Fruit fly (Drosophila melanogaster) whole organism, embryonic: ENCODE data around the gene Son.

Experiments used
- Antp ChIP-seq: fragments of 200-800 bp; sonication (Bioruptor generic); optimal IDR thresholded peaks from 3 replicates; lab custom pipeline; 2016; ENCODE audit warnings: missing biosample characterization, missing genetic modification characterization
- Atf6 ChIP-seq: fragments of 200-800 bp; sonication (Bioruptor generic); IDR thresholded peaks from 2 replicates; pipeline ENCODE4 v1.3.6; 2022; ENCODE audit warnings: missing biosample characterization, missing genetic modification characterization
- BEAF-32 ChIP-seq: fragments of 200-800 bp; sonication (Bioruptor generic); optimal IDR thresholded peaks from 3 replicates; lab custom pipeline; 2017; ENCODE audit warnings: missing biosample characterization, missing genetic modification characterization, mild to moderate bottlenecking, moderate library complexity, missing genetic modification reagents
- Bgb ChIP-seq: fragments of 200-800 bp; sonication (Bioruptor generic); IDR thresholded peaks from 2 replicates; pipeline ENCODE4 v1.3.6; 2022; ENCODE audit warnings: missing biosample characterization, missing genetic modification characterization; ENCODE audit not compliant: partially characterized antibody
- CG1024 ChIP-seq: fragments of 200-800 bp; sonication (Bioruptor generic); IDR thresholded peaks from 2 replicates; pipeline ENCODE4 v1.3.6; 2022; ENCODE audit warnings: missing biosample characterization, missing genetic modification characterization
- CG11398 ChIP-seq: fragments of 200-800 bp; sonication (Bioruptor generic); optimal IDR thresholded peaks from 2 replicates; lab custom pipeline; 2016; ENCODE audit warnings: missing biosample characterization, missing genetic modification characterization
- CG12104 ChIP-seq: fragments of 200-800 bp; sonication (Bioruptor generic); optimal IDR thresholded peaks from 3 replicates; lab custom pipeline; 2016; ENCODE audit warnings: missing biosample characterization, missing genetic modification characterization
- CG1233 ChIP-seq: fragments of 200-800 bp; sonication (Bioruptor generic); optimal IDR thresholded peaks from 4 replicates; lab custom pipeline; 2018; ENCODE audit warnings: missing biosample characterization, mild to moderate bottlenecking, missing genetic modification characterization
- CG15011 ChIP-seq: fragments of 200-800 bp; sonication (Bioruptor generic); optimal IDR thresholded peaks from 3 replicates; lab custom pipeline; 2018; ENCODE audit warnings: missing biosample characterization, mild to moderate bottlenecking, missing genetic modification characterization
- CG15479 ChIP-seq: fragments of 200-800 bp; sonication (Bioruptor generic); optimal IDR thresholded peaks from 3 replicates; lab custom pipeline; 2019; ENCODE audit warnings: missing biosample characterization, mild to moderate bottlenecking, missing genetic modification characterization, moderate library complexity
- CG15514 ChIP-seq: fragments of 200-800 bp; sonication (Bioruptor generic); optimal IDR thresholded peaks from 3 replicates; lab custom pipeline; 2017; ENCODE audit warnings: missing biosample characterization, missing genetic modification characterization, mild to moderate bottlenecking, moderate library complexity, missing genetic modification reagents
- CG18262 ChIP-seq: fragments of 200-800 bp; optimal IDR thresholded peaks from 3 replicates; lab custom pipeline; 2019; ENCODE audit warnings: missing biosample characterization, mild to moderate bottlenecking, missing genetic modification characterization, moderate library complexity
- CG1832 ChIP-seq: fragments of 200-800 bp; sonication (Bioruptor generic); optimal IDR thresholded peaks from 2 replicates; lab custom pipeline; 2017; ENCODE audit warnings: missing biosample characterization, mild to moderate bottlenecking, missing genetic modification characterization, inconsistent platforms
- CG32772 ChIP-seq: fragments of 200-800 bp; sonication (Bioruptor generic); IDR thresholded peaks from 2 replicates; pipeline ENCODE4 v1.3.6; 2022; ENCODE audit warnings: missing biosample characterization, missing genetic modification characterization
- CG34224 ChIP-seq: fragments of 200-800 bp; sonication (Bioruptor generic); IDR thresholded peaks from 3 replicates; pipeline ENCODE4 v1.3.6; 2022; ENCODE audit warnings: missing biosample characterization, missing genetic modification characterization; ENCODE audit not compliant: partially characterized antibody
- CG4424 ChIP-seq: fragments of 200-800 bp; sonication (Bioruptor generic); optimal IDR thresholded peaks from 3 replicates; lab custom pipeline; 2016; ENCODE audit warnings: missing biosample characterization, missing genetic modification characterization
- CG6689 ChIP-seq: fragments of 200-800 bp; sonication (Bioruptor generic); IDR thresholded peaks from 2 replicates; pipeline ENCODE4 v1.3.6; 2022; ENCODE audit warnings: missing biosample characterization, missing genetic modification characterization
- CG8089 ChIP-seq: fragments of 200-800 bp; sonication (Bioruptor generic); optimal IDR thresholded peaks from 3 replicates; lab custom pipeline; 2016; ENCODE audit warnings: missing biosample characterization, missing genetic modification characterization
- CG8924 ChIP-seq: fragments of 200-800 bp; optimal IDR thresholded peaks from 3 replicates; lab custom pipeline; 2019; ENCODE audit warnings: missing biosample characterization, mild to moderate bottlenecking, missing genetic modification characterization, moderate library complexity
- Camta ChIP-seq: fragments of 200-800 bp; sonication (Bioruptor generic); optimal IDR thresholded peaks from 2 replicates; lab custom pipeline; 2016; ENCODE audit warnings: missing biosample characterization, missing genetic modification characterization
- CrebB ChIP-seq: fragments of 200-800 bp; sonication (Bioruptor generic); optimal IDR thresholded peaks from 3 replicates; lab custom pipeline; 2018; ENCODE audit warnings: missing biosample characterization, mild to moderate bottlenecking, missing genetic modification characterization
- E2f2 ChIP-seq: fragments of 200-800 bp; sonication (Bioruptor generic); IDR thresholded peaks from 2 replicates; pipeline ENCODE4 v1.3.6; 2022; ENCODE audit warnings: missing biosample characterization, missing genetic modification characterization
- Ets97D ChIP-seq: fragments of 200-800 bp; sonication (Bioruptor generic); optimal IDR thresholded peaks from 3 replicates; lab custom pipeline; 2016; ENCODE audit warnings: missing biosample characterization, missing genetic modification characterization
- GATAe ChIP-seq: fragments of 200-800 bp; sonication (Bioruptor generic); conservative IDR thresholded peaks from 2 replicates; pipeline ENCODE4 v1.3.6; 2022; ENCODE audit warnings: missing biosample characterization, missing genetic modification characterization
- H2.0 ChIP-seq: fragments of 200-800 bp; sonication (Bioruptor generic); IDR thresholded peaks from 2 replicates; pipeline ENCODE4 v1.3.6; 2022; ENCODE audit warnings: missing biosample characterization, missing genetic modification characterization
- Hmx ChIP-seq: fragments of 200-800 bp; sonication (Bioruptor generic); optimal IDR thresholded peaks from 2 replicates; lab custom pipeline; 2016; ENCODE audit warnings: missing biosample characterization, missing genetic modification characterization
- Kr ChIP-seq: fragments of 200-800 bp; sonication (Bioruptor generic); optimal IDR thresholded peaks from 2 replicates; lab custom pipeline; 2017; ENCODE audit warnings: missing biosample characterization, mild to moderate bottlenecking, missing genetic modification characterization
- Max ChIP-seq: fragments of 200-800 bp; sonication (Bioruptor generic); optimal IDR thresholded peaks from 2 replicates; lab custom pipeline; 2016; ENCODE audit warnings: missing biosample characterization, mild to moderate bottlenecking, missing genetic modification characterization
- Mrtf ChIP-seq: fragments of 200-800 bp; sonication (Bioruptor generic); IDR thresholded peaks from 3 replicates; pipeline ENCODE4 v1.3.6; 2022; ENCODE audit warnings: missing biosample characterization, missing genetic modification characterization
- Nf-YA ChIP-seq: fragments of 200-800 bp; sonication (Bioruptor generic); IDR thresholded peaks from 2 replicates; pipeline ENCODE4 v1.3.6; 2022; ENCODE audit warnings: missing biosample characterization, missing genetic modification characterization
- Nf-YC ChIP-seq: fragments of 200-800 bp; optimal IDR thresholded peaks from 3 replicates; lab custom pipeline; 2019; ENCODE audit warnings: missing biosample characterization, mild to moderate bottlenecking, missing genetic modification characterization, moderate library complexity
- Ssrp ChIP-seq: fragments of 200-800 bp; sonication (Bioruptor generic); optimal IDR thresholded peaks from 2 replicates; lab custom pipeline; 2018; ENCODE audit warnings: missing biosample characterization, mild to moderate bottlenecking, missing genetic modification characterization, moderate library complexity
- al ChIP-seq: fragments of 200-800 bp; sonication (Bioruptor generic); IDR thresholded peaks from 2 replicates; pipeline ENCODE4 v1.3.6; 2022; ENCODE audit warnings: missing biosample characterization, missing genetic modification characterization
- cad ChIP-seq: fragments of >200 bp; optimal IDR thresholded peaks from 2 replicates; lab custom pipeline; 2017; ENCODE audit warnings: missing biosample characterization, missing genetic modification characterization
- cato ChIP-seq: fragments of 200-800 bp; sonication (Bioruptor generic); optimal IDR thresholded peaks from 2 replicates; lab custom pipeline; 2016; ENCODE audit warnings: missing biosample characterization, missing genetic modification characterization, borderline replicate concordance
- chinmo ChIP-seq: fragments of 200-800 bp; sonication (Bioruptor generic); IDR thresholded peaks from 4 replicates; pipeline ENCODE4 v1.3.6; 2022; ENCODE audit warnings: missing biosample characterization, missing genetic modification characterization; ENCODE audit not compliant: partially characterized antibody
- chn ChIP-seq: fragments of 200-800 bp; sonication (Bioruptor generic); optimal IDR thresholded peaks from 2 replicates; lab custom pipeline; 2016; ENCODE audit warnings: missing biosample characterization, missing genetic modification characterization
- ems ChIP-seq: fragments of 200-800 bp; sonication (Bioruptor generic); optimal IDR thresholded peaks from 3 replicates; lab custom pipeline; 2016; ENCODE audit warnings: missing biosample characterization, missing genetic modification characterization
- nerfin-1 ChIP-seq: fragments of 200-800 bp; sonication (Bioruptor generic); optimal IDR thresholded peaks from 3 replicates; lab custom pipeline; 2019; ENCODE audit warnings: missing biosample characterization, mild to moderate bottlenecking, missing genetic modification characterization, moderate library complexity
- p53 ChIP-seq: fragments of 200-800 bp; sonication (Bioruptor generic); optimal IDR thresholded peaks from 2 replicates; lab custom pipeline; 2016; ENCODE audit warnings: missing biosample characterization, missing genetic modification characterization
- phol ChIP-seq: fragments of 200-800 bp; sonication (Bioruptor generic); optimal IDR thresholded peaks from 3 replicates; lab custom pipeline; 2018; ENCODE audit warnings: missing biosample characterization, mild to moderate bottlenecking, missing genetic modification characterization, moderate library complexity
- sob ChIP-seq: fragments of 200-800 bp; sonication (Bioruptor generic); IDR thresholded peaks from 2 replicates; pipeline ENCODE4 v1.3.6; 2022; ENCODE audit warnings: missing biosample characterization, missing genetic modification characterization
- stwl ChIP-seq: fragments of 200-800 bp; sonication (Bioruptor generic); optimal IDR thresholded peaks from 3 replicates; lab custom pipeline; 2018; ENCODE audit warnings: missing biosample characterization, mild to moderate bottlenecking, missing genetic modification characterization, moderate library complexity
- tgo ChIP-seq: fragments of 200-800 bp; sonication (Bioruptor generic); IDR thresholded peaks from 3 replicates; pipeline ENCODE4 v1.3.6; 2022; ENCODE audit warnings: missing biosample characterization, missing genetic modification characterization
- tna ChIP-seq: fragments of 200-800 bp; sonication (Bioruptor generic); IDR thresholded peaks from 2 replicates; pipeline ENCODE4 v1.3.6; 2022; ENCODE audit warnings: missing biosample characterization, missing genetic modification characterization; ENCODE audit not compliant: partially characterized antibody
- ttk ChIP-seq: fragments of 200-800 bp; sonication (Bioruptor generic); IDR thresholded peaks from 2 replicates; pipeline ENCODE4 v2.1.2; 2022; ENCODE audit warnings: missing biosample characterization, missing genetic modification characterization
- vvl ChIP-seq: fragments of 200-800 bp; sonication (Bioruptor generic); IDR thresholded peaks from 2 replicates; pipeline ENCODE4 v1.3.6; 2022; ENCODE audit warnings: missing biosample characterization, missing genetic modification characterization
- wdn ChIP-seq: fragments of 200-800 bp; sonication (Bioruptor generic); IDR thresholded peaks from 2 replicates; pipeline ENCODE4 v1.3.6; 2022; ENCODE audit warnings: missing biosample characterization, missing genetic modification characterization
- yki ChIP-seq: fragments of >200 bp; optimal IDR thresholded peaks from 3 replicates; lab custom pipeline; 2018
- z ChIP-seq: fragments of 200-800 bp; sonication (Bioruptor generic); IDR thresholded peaks from 3 replicates; pipeline ENCODE4 v1.3.6; 2022; ENCODE audit warnings: missing biosample characterization, missing genetic modification characterization
- zen ChIP-seq: fragments of 200-800 bp; sonication (Bioruptor generic); optimal IDR thresholded peaks from 3 replicates; lab custom pipeline; 2018; ENCODE audit warnings: missing biosample characterization, mild to moderate bottlenecking, missing genetic modification characterization, moderate library complexity
- zfh2 ChIP-seq: fragments of 200-800 bp; sonication (Bioruptor generic); optimal IDR thresholded peaks from 2 replicates; lab custom pipeline; 2016; ENCODE audit warnings: missing biosample characterization, missing genetic modification characterization

Son gene

DNA sequence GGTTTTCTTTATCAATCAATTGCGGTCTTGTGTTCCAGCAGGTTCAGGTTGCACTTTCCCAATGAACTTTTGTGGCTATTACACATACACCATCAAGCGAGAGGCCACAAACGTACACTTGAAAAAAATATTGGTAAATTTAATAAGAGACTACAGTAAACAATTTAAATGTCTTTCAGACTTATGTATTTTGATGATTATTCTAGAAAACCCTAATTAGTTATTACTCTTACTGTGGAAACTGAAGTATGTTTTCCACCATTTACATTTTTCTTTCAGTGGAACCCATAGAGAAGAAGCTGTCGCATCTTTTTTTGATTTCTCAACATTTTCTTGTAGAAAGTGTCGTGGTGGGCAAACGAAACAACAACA, 43.7 kb upstream of the Son start (continued):
- TF ChIP-seq Ssrp (tag; lab: Kevin White, UChicago) = peak; percentile 95
- TF ChIP-seq Camta (GFP tag; lab: Kevin White, UChicago) = peak; percentile 93
- peak; percentile 95 for TF ChIP-seq phol (tag; lab: Kevin White, UChicago)
- peak; percentile 93 for TF ChIP-seq H2.0
- TF ChIP-seq zen (tag; lab: Kevin White, UChicago) = peak; percentile 82
- peak; percentile 31 for TF ChIP-seq p53
- TF ChIP-seq Mrtf = peak; percentile 84; the same call in 1 of the 3 replicates
- no peak for TF ChIP-seq CG1832 (GFP tag; lab: Kevin White, UChicago)
- TF ChIP-seq Nf-YA = peak; percentile 84
- no peak for TF ChIP-seq BEAF-32 (GFP tag; lab: Kevin White, UChicago)
- no peak for TF ChIP-seq Kr
- peak; percentile 89 for TF ChIP-seq CrebB
- peak; percentile 50 for TF ChIP-seq CG15514 (GFP tag; lab: Kevin White, UChicago)
- no peak for TF ChIP-seq tna
- peak; percentile 88 for TF ChIP-seq CG8089 (GFP tag; lab: Kevin White, UChicago)
- peak; percentile 70 for TF ChIP-seq zfh2 (GFP tag; lab: Kevin White, UChicago)
- TF ChIP-seq Ets97D (GFP tag; lab: Kevin White, UChicago) = peak; percentile 74
- peak; percentile 89 for TF ChIP-seq Atf6
- no peak for TF ChIP-seq CG15479 (GFP tag; lab: Kevin White, UChicago)
- TF ChIP-seq chinmo (GFP tag; lab: Robert Waterston, UW) = no peak
- peak; percentile 95 for TF ChIP-seq CG18262 (tag; lab: Kevin White, UChicago)
- peak; percentile 9 for TF ChIP-seq ems (GFP tag; lab: Kevin White, UChicago)
- TF ChIP-seq CG1024 (GFP tag; lab: Robert Waterston, UW) = peak; percentile 92
- TF ChIP-seq CG11398 (GFP tag; lab: Kevin White, UChicago) = peak; percentile 94
- no peak for TF ChIP-seq stwl
- TF ChIP-seq ttk (GFP tag; lab: Robert Waterston, UW) = peak; percentile 91
- no peak for TF ChIP-seq yki
- TF ChIP-seq vvl = peak; percentile 97
- TF ChIP-seq Hmx (GFP tag; lab: Kevin White, UChicago) = peak; percentile 79
- TF ChIP-seq tgo (GFP tag; lab: Robert Waterston, UW) = peak; percentile 91
- peak; percentile 59 for TF ChIP-seq Nf-YC
- no peak for TF ChIP-seq CG34224
- TF ChIP-seq Max (GFP tag; lab: Kevin White, UChicago) = peak; percentile 86
- peak; percentile 88 for TF ChIP-seq chn
- peak; percentile 79 for TF ChIP-seq CG15011 (GFP tag; lab: Kevin White, UChicago)
- peak; percentile 91 for TF ChIP-seq CG6689 (GFP tag; lab: Robert Waterston, UW)
- TF ChIP-seq sob (GFP tag; lab: Robert Waterston, UW) = peak; percentile 93
- peak; percentile 71 for TF ChIP-seq E2f2 (GFP tag; lab: Robert Waterston, UW)
- peak; percentile 33 for TF ChIP-seq GATAe
- TF ChIP-seq CG8924 (tag; lab: Kevin White, UChicago) = peak; percentile 96
- TF ChIP-seq cato (GFP tag; lab: Kevin White, UChicago) = peak; percentile 90
- no peak for TF ChIP-seq cad (GFP tag; lab: Kevin White, UChicago)
- peak; percentile 88 for TF ChIP-seq CG1233
- TF ChIP-seq CG12104 (GFP tag; lab: Kevin White, UChicago) = peak; percentile 81
- TF ChIP-seq z = 0 out of 3 replicates have a peak, but pooled peaks have one; percentile 19
- peak; percentile 84 for TF ChIP-seq wdn
- no peak for TF ChIP-seq Bgb (GFP tag; lab: Robert Waterston, UW)
- peak; percentile 93 for TF ChIP-seq CG32772 (GFP tag; lab: Robert Waterston, UW)
- TF ChIP-seq nerfin-1 (tag; lab: Kevin White, UChicago) = peak; percentile 91
- TF ChIP-seq Antp (GFP tag; lab: Kevin White, UChicago) = peak; percentile 86
- TF ChIP-seq CG4424 (GFP tag; lab: Kevin White, UChicago) = peak; percentile 95
- TF ChIP-seq al (GFP tag; lab: Robert Waterston, UW) = peak; percentile 84
